Fruit fly (Drosophila melanogaster): ENCODE measurements around the gene rdgC.

DNA sequence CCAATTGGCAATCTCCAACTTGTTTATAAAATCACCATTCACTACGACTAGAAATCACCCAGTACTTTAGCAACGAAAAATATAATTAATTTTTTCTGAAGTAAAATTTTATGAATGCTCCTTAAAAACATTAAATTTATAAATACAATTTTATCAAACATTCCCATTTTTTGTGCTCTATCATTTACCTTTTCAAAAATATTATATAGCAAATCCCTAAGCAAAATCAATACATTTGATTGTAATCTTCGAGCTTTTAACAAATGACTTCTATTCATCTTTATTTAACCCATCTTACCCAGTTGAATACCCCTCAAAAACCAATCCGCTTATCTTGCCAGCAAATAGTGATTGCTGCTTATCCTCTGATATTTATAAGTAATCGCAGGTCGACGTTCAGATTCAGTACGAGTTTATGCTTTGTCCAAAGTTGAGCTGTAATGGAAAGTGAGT lies 26.4 kb upstream of the rdgC start, which contains the start of gene CG17145:
- TF ChIP-seq CG8478 (optimal IDR thresholded peaks at IDR 0.05) (no peak), CTCF (optimal IDR thresholded peaks at IDR 0.05) (no peak)

Data from S2 (cell line).